Fruit fly (Drosophila melanogaster): Measurements from ENCODE around the gene FarO.

- TF ChIP-seq psq (optimal IDR thresholded peaks at IDR 0.05) (no peak), insv (optimal IDR thresholded peaks at IDR 0.05) (no peak), ttk (optimal IDR thresholded peaks at IDR 0.05) (no peak)
Observed at dm6 chrX:2219246-2219645, 15.6 kb upstream of the FarO start.

Measured in Kc167 (cell line).